Worm (Caenorhabditis elegans): ENCODE data around the gene oac-39.

- TF ChIP-seq T26A5.8 (tag; optimal IDR thresholded peaks at IDR 0.05) (no peak), tlf-1 (GFP tag; optimal IDR thresholded peaks at IDR 0.05) (no peak), Y53G8AR.9 (GFP tag; conservative IDR thresholded peaks at IDR 0.05) (no peak), him-1 (tag; optimal IDR thresholded peaks at IDR 0.05) (no peak), D2030.7 (GFP tag; IDR thresholded peaks at IDR 0.05) (no peak), lsl-1 (GFP tag; optimal IDR thresholded peaks at IDR 0.05) (no peak), ekl-4 (GFP tag; IDR thresholded peaks at IDR 0.05) (no peak), unc-62 (GFP tag; optimal IDR thresholded peaks at IDR 0.05) (no peak), K12H6.12 (tag; optimal IDR thresholded peaks at IDR 0.05) (no peak), bed-2 (GFP tag; IDR thresholded peaks at IDR 0.05) (no peak), B0261.1 (tag; optimal IDR thresholded peaks at IDR 0.05) (no peak), sptf-2 (GFP tag; optimal IDR thresholded peaks at IDR 0.05) (no peak), cebp-1 (GFP tag; IDR thresholded peaks at IDR 0.05) (no peak), cebp-1 (tag; optimal IDR thresholded peaks at IDR 0.05) (no peak)
Observed at ce11 chrV:295802-296201, 44.2 kb upstream of the oac-39 start.
